Worm (Caenorhabditis elegans): Measurements from ENCODE around the gene K08A2.2.

DNA sequence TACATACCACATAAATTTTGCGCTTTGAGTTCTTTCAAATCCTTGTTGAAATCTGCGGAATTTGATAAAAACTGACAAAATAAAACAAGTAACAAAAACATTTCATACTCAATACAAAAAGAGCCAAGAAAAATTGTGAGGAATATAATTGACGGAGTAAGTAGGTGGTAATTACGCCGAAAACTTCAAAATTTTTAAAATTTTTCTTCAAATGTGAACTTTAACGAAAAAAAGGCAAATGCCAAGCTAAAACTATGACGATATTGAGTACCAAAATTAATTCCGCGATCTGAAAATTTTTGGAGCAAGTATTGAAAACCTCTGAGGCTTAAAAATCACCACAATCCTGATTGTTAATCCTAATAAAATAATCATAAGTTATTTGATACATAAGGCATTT, 38.8 kb upstream of the K08A2.2 start, which contains the start of gene irld-51:
- no peak for TF ChIP-seq tbx-11 (GFP tag; IDR thresholded peaks at IDR 0.05)
- TF ChIP-seq tra-4 (tag; optimal IDR thresholded peaks at IDR 0.05): no peak
- no peak for TF ChIP-seq tbx-37 (GFP tag; conservative IDR thresholded peaks at IDR 0.05)
- no peak for TF ChIP-seq ceh-36 (tag; optimal IDR thresholded peaks at IDR 0.05)
- TF ChIP-seq ama-1 (optimal IDR thresholded peaks at IDR 0.05): no peak
- no peak for TF ChIP-seq F13C5.2 (tag; optimal IDR thresholded peaks at IDR 0.05)
- TF ChIP-seq ceh-13 (GFP tag; optimal IDR thresholded peaks at IDR 0.05): no peak
- no peak for TF ChIP-seq flt-1 (GFP tag; IDR thresholded peaks at IDR 0.05)
- no peak for TF ChIP-seq sea-1 (GFP tag; conservative IDR thresholded peaks at IDR 0.05)
- no peak for TF ChIP-seq hnd-1 (tag; optimal IDR thresholded peaks at IDR 0.05)
- no peak for TF ChIP-seq B0310.2 (tag; optimal IDR thresholded peaks at IDR 0.05)

All from whole organism, early embryonic.